Fruit fly (Drosophila melanogaster) whole organism, embryonic: Measurements from ENCODE around the gene CG9338.
A peak's percentile ranks its signal among the peaks of the same experiment; 100 is the strongest.

ENCODE experiments used
- Adf1 ChIP-seq: fragments of 200-800 bp; sonication (Bioruptor generic); IDR thresholded peaks from 2 replicates; pipeline ENCODE4 v1.3.6; 2022; ENCODE audit warnings: missing biosample characterization, missing genetic modification characterization
- Atf6 ChIP-seq: fragments of 200-800 bp; sonication (Bioruptor generic); IDR thresholded peaks from 2 replicates; pipeline ENCODE4 v1.3.6; 2022; ENCODE audit warnings: missing biosample characterization, missing genetic modification characterization
- B-H1 ChIP-seq: fragments of 200-800 bp; sonication (Bioruptor generic); IDR thresholded peaks from 3 replicates; pipeline ENCODE4 v1.3.6; 2022; ENCODE audit warnings: missing biosample characterization, missing genetic modification characterization
- CG10274 ChIP-seq: fragments of 200-800 bp; sonication (Bioruptor generic); optimal IDR thresholded peaks from 3 replicates; lab custom pipeline; 2017; ENCODE audit warnings: missing biosample characterization, mild to moderate bottlenecking, missing genetic modification characterization
- CG13296 ChIP-seq: fragments of 200-800 bp; sonication (Bioruptor generic); optimal IDR thresholded peaks from 3 replicates; lab custom pipeline; 2018; ENCODE audit warnings: missing biosample characterization, mild to moderate bottlenecking, missing genetic modification characterization
- CG13424 ChIP-seq: fragments of 200-800 bp; sonication (Bioruptor generic); optimal IDR thresholded peaks from 2 replicates; lab custom pipeline; 2019; ENCODE audit warnings: missing biosample characterization, mild to moderate bottlenecking, missing genetic modification characterization, moderate library complexity
- CG13894 ChIP-seq: fragments of 200-800 bp; sonication (Bioruptor generic); optimal IDR thresholded peaks from 3 replicates; lab custom pipeline; 2018; ENCODE audit warnings: missing biosample characterization, mild to moderate bottlenecking, missing genetic modification characterization, moderate library complexity
- CG14860 ChIP-seq: fragments of 200-800 bp; sonication (Bioruptor generic); IDR thresholded peaks from 3 replicates; pipeline ENCODE4 v1.3.6; 2022; ENCODE audit warnings: missing biosample characterization, missing genetic modification characterization; ENCODE audit not compliant: partially characterized antibody
- CG17359 ChIP-seq: fragments of 200-800 bp; sonication (Bioruptor generic); optimal IDR thresholded peaks from 3 replicates; lab custom pipeline; 2018; ENCODE audit warnings: missing biosample characterization, mild to moderate bottlenecking, missing genetic modification characterization, moderate library complexity
- CG3281 ChIP-seq: fragments of 200-800 bp; sonication (Bioruptor generic); optimal IDR thresholded peaks from 3 replicates; lab custom pipeline; 2017; ENCODE audit warnings: missing biosample characterization, mild to moderate bottlenecking, missing genetic modification characterization
- CG4707 ChIP-seq: fragments of 200-800 bp; sonication (Bioruptor generic); optimal IDR thresholded peaks from 2 replicates; lab custom pipeline; 2018; ENCODE audit warnings: missing biosample characterization, mild to moderate bottlenecking, missing genetic modification characterization, moderate library complexity
- CG5180 ChIP-seq: fragments of 200-800 bp; sonication (Bioruptor generic); optimal IDR thresholded peaks from 3 replicates; lab custom pipeline; 2017; ENCODE audit warnings: missing biosample characterization, missing genetic modification characterization, mild to moderate bottlenecking, moderate library complexity, missing genetic modification reagents
- CG7963 ChIP-seq: fragments of 200-800 bp; sonication (Bioruptor generic); IDR thresholded peaks from 3 replicates; pipeline ENCODE4 v1.3.6; 2022; ENCODE audit warnings: missing biosample characterization, missing genetic modification characterization; ENCODE audit not compliant: partially characterized antibody
- CG9609 ChIP-seq: fragments of 200-800 bp; sonication (Bioruptor generic); optimal IDR thresholded peaks from 3 replicates; lab custom pipeline; 2016; ENCODE audit warnings: missing biosample characterization, missing genetic modification characterization
- CTCF ChIP-seq: fragments of 200-800 bp; sonication (Bioruptor generic); optimal IDR thresholded peaks from 2 replicates; lab custom pipeline; 2017; ENCODE audit warnings: missing biosample characterization, mild to moderate bottlenecking, missing genetic modification characterization, moderate library complexity
- Dip3 ChIP-seq: fragments of 200-800 bp; sonication (Bioruptor generic); optimal IDR thresholded peaks from 3 replicates; lab custom pipeline; 2016; ENCODE audit warnings: missing biosample characterization, missing genetic modification characterization
- Eip74EF ChIP-seq, 2 experiments: fragments of 200-800 bp in 1 of 2; fragments of >200 bp in 1 of 2; sonication (Bioruptor generic) in 1 of 2; optimal IDR thresholded peaks; 2 replicates each; lab custom pipeline; 2017 to 2019; ENCODE audit warnings: missing biosample characterization in 2 of 2, missing genetic modification characterization in 2 of 2, mild to moderate bottlenecking in 1 of 2, moderate library complexity in 1 of 2
- H2.0 ChIP-seq: fragments of 200-800 bp; sonication (Bioruptor generic); IDR thresholded peaks from 2 replicates; pipeline ENCODE4 v1.3.6; 2022; ENCODE audit warnings: missing biosample characterization, missing genetic modification characterization
- HLH4C ChIP-seq: fragments of 200-800 bp; sonication (Bioruptor generic); IDR thresholded peaks from 3 replicates; pipeline ENCODE4 v1.3.6; 2022; ENCODE audit warnings: missing biosample characterization, missing genetic modification characterization; ENCODE audit not compliant: partially characterized antibody
- Meics ChIP-seq: fragments of 200-800 bp; sonication (Bioruptor generic); optimal IDR thresholded peaks from 2 replicates; lab custom pipeline; 2017; ENCODE audit warnings: missing biosample characterization, mild to moderate bottlenecking, missing genetic modification characterization
- Side ChIP-seq: fragments of 200-800 bp; sonication (Bioruptor generic); optimal IDR thresholded peaks from 2 replicates; lab custom pipeline; 2016; ENCODE audit warnings: missing biosample characterization, missing genetic modification characterization
- TFAM ChIP-seq: fragments of 200-800 bp; sonication (Bioruptor generic); optimal IDR thresholded peaks from 2 replicates; lab custom pipeline; 2017; ENCODE audit warnings: missing biosample characterization, missing genetic modification characterization, inconsistent platforms
- amos ChIP-seq: fragments of 200-800 bp; sonication (Bioruptor generic); IDR thresholded peaks from 2 replicates; pipeline ENCODE4 v1.3.6; 2022; ENCODE audit warnings: missing biosample characterization, missing genetic modification characterization; ENCODE audit not compliant: partially characterized antibody
- ash1 ChIP-seq: fragments of 200-800 bp; sonication (Bioruptor generic); optimal IDR thresholded peaks from 2 replicates; lab custom pipeline; 2018; ENCODE audit warnings: missing biosample characterization, mild to moderate bottlenecking, missing genetic modification characterization
- chinmo ChIP-seq: fragments of 200-800 bp; sonication (Bioruptor generic); IDR thresholded peaks from 4 replicates; pipeline ENCODE4 v1.3.6; 2022; ENCODE audit warnings: missing biosample characterization, missing genetic modification characterization; ENCODE audit not compliant: partially characterized antibody
- esg ChIP-seq: fragments of 200-800 bp; sonication (Bioruptor generic); conservative IDR thresholded peaks from 2 replicates; pipeline ENCODE4 v1.3.6; 2022; ENCODE audit warnings: missing biosample characterization, missing genetic modification characterization
- eve ChIP-seq, 2 experiments: fragments of >200 bp; optimal IDR thresholded peaks; 2 replicates each; lab custom pipeline; 2017; ENCODE audit warnings: missing biosample characterization in 2 of 2, missing genetic modification characterization in 2 of 2
- ham ChIP-seq: fragments of 200-800 bp; sonication (Bioruptor generic); IDR thresholded peaks from 2 replicates; pipeline ENCODE4 v1.3.6; 2022; ENCODE audit warnings: missing biosample characterization, missing genetic modification characterization
- hkb ChIP-seq, 2 experiments: fragments of 200-800 bp in 1 of 2; fragments of >200 bp in 1 of 2; sonication (Bioruptor generic) in 1 of 2; IDR thresholded peaks in 1 of 2; optimal IDR thresholded peaks in 1 of 2; 2 replicates each; pipeline versions ENCODE4 v1.3.6 to Lab custom; 2017 to 2022; ENCODE audit warnings: missing biosample characterization in 1 of 2, missing genetic modification characterization in 1 of 2
- kni ChIP-seq: fragments of 200-800 bp; sonication (Bioruptor generic); optimal IDR thresholded peaks from 3 replicates; lab custom pipeline; 2017; ENCODE audit warnings: mild to moderate bottlenecking, missing biosample characterization, missing genetic modification reagents, missing genetic modification characterization
- oc ChIP-seq: fragments of 200-800 bp; sonication (Bioruptor generic); optimal IDR thresholded peaks from 2 replicates; lab custom pipeline; 2018; ENCODE audit warnings: missing biosample characterization, mild to moderate bottlenecking, missing genetic modification characterization, moderate library complexity
- otp ChIP-seq: fragments of 200-800 bp; sonication (Bioruptor generic); IDR thresholded peaks from 3 replicates; pipeline ENCODE4, ENCODE4 v1.3.6; 2022; ENCODE audit warnings: missing biosample characterization, missing genetic modification characterization
- pan ChIP-seq, 4 experiments: fragments of >200 bp in 3 of 4; fragments of 200-800 bp in 1 of 4; sonication (Bioruptor generic) in 1 of 4; optimal IDR thresholded peaks in 3 of 4; IDR thresholded peaks in 1 of 4; 2 replicates each; pipeline versions ENCODE4 v1.3.6 to Lab custom; 2017 to 2022; ENCODE audit warnings: missing biosample characterization in 2 of 4, missing genetic modification characterization in 2 of 4, mixed read lengths in 1 of 4
- ranshi ChIP-seq: fragments of 200-800 bp; sonication (Bioruptor generic); IDR thresholded peaks from 2 replicates; pipeline ENCODE4 v1.3.6; 2022; ENCODE audit warnings: missing biosample characterization, missing genetic modification characterization
- rib ChIP-seq: fragments of 200-800 bp; sonication (Bioruptor generic); IDR thresholded peaks from 2 replicates; pipeline ENCODE4 v1.3.6; 2022; ENCODE audit warnings: missing biosample characterization, missing genetic modification characterization
- run ChIP-seq: fragments of 200-800 bp; sonication (Bioruptor generic); optimal IDR thresholded peaks from 3 replicates; lab custom pipeline; 2018; ENCODE audit warnings: missing biosample characterization, mild to moderate bottlenecking, missing genetic modification characterization
- slbo ChIP-seq: fragments of 200-800 bp; sonication (Bioruptor generic); IDR thresholded peaks from 2 replicates; pipeline ENCODE4 v1.3.6; 2022; ENCODE audit warnings: missing biosample characterization, missing genetic modification characterization
- sob ChIP-seq: fragments of 200-800 bp; sonication (Bioruptor generic); IDR thresholded peaks from 2 replicates; pipeline ENCODE4 v1.3.6; 2022; ENCODE audit warnings: missing biosample characterization, missing genetic modification characterization
- tgo ChIP-seq: fragments of 200-800 bp; sonication (Bioruptor generic); IDR thresholded peaks from 3 replicates; pipeline ENCODE4 v1.3.6; 2022; ENCODE audit warnings: missing biosample characterization, missing genetic modification characterization
- tna ChIP-seq: fragments of 200-800 bp; sonication (Bioruptor generic); IDR thresholded peaks from 2 replicates; pipeline ENCODE4 v1.3.6; 2022; ENCODE audit warnings: missing biosample characterization, missing genetic modification characterization; ENCODE audit not compliant: partially characterized antibody
- zen ChIP-seq: fragments of 200-800 bp; sonication (Bioruptor generic); optimal IDR thresholded peaks from 3 replicates; lab custom pipeline; 2018; ENCODE audit warnings: missing biosample characterization, mild to moderate bottlenecking, missing genetic modification characterization, moderate library complexity

CG9338 gene

DNA sequence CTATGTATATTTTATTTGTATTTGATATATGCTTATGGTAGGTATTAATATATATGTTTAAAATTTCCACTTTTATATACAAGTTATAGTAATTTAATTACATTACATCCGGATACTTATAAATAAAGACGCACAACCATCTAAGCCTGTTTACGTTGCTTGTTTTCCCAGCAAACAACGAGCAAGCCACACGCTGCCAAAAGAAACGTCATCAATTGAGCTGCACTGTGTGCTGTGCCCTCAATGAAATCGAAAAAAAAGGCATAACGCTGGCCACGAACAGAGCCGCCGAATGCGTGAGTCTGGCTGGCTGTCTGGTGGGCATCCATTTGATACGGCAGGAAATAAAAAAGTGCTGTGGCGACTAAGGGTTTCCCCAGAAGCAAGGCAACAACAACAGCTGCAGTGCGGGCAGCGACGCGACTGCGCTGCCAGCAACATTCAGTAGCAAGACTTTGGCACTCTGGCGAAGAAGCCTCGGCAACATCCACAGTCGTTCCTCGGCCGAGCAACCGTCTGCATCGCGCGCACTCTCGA lies 12.9 kb upstream of the CG9338 start, which contains the start of gene twit (continued):
- no peak for TF ChIP-seq Dip3 (GFP tag; lab: Kevin White, UChicago)

DNA sequence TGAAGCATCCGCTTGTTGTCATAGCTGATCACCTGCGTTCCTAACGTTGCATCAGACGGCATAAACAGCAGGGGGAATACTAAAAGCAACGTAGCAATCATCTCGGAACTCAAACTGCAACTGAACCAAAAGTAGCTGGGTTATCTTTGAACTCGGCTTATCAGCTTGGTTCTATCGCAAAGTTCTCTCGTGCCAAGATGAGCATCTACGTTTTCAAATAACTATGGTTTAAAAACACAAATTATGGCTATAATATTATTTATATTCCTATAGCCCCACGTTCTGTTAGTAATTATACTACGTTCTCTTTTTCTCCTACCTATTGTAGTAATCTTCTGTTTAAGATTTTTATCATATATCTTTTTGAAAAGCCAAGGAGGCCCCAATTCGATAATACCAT lies 7.2 kb upstream of the CG9338 start, which contains the start of gene CG14400:
CG14400 (minus strand) TSS at position 101 of the 400 bp plus-strand sequence.
- TF ChIP-seq ash1 (no peak), tgo (GFP tag; lab: Robert Waterston, UW) (no peak), TFAM (GFP tag; lab: Kevin White, UChicago) (no peak), CG5180 (GFP tag; lab: Kevin White, UChicago) (no peak)

DNA sequence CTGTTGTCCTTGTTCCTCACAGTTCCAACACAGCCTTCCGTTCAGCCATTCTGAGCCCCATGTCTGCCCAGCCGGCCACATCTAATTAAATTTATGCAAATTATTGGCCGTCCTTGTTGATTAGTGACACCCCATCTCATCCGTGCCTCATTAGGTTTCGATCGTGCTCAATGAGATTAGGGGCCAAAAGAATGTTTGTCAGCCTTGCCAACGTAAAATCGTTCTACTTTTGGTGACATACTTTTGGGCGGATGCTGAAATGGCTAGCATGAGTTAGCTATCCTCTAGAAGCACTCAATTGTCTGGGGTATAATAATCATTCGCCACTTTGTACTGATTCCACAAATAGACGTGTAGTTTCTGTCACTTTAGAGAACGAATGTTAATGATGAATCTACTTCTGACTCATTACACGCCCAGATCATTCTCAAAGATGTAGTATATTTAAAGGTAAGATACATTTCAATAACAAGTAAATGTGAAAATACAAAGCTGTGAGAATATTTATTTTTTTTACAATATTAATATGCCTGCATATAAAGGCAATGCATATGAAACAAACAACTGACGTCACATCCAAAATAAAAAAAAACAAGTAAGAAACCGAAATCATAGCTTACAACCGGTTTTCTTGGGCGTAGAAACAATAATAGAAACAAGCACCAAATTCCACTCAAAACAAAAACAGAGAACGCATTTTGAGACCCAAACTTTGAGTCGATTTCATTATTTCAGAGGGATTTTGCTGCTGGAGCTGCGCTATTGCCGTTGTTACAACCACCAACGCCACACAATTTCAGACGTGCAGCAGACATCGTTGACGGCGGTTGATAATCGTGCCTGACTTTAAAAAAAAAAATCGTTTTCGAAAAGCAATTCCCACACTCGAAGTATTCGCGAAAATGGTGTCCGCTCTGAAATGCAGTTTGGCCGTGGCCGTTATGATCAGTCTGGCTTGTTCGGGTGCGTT lies 6.4 kb upstream of the CG9338 start, which contains the start of gene bero:
bero (plus strand) TSS at position 325 of the 970 bp plus-strand sequence.
- peak; percentile 5 for TF ChIP-seq CG4707 (GFP tag; lab: Kevin White, UChicago)
- peak; percentile 17 for TF ChIP-seq Meics (GFP tag; lab: Kevin White, UChicago)
- no peak for TF ChIP-seq CG9609 (GFP tag; lab: Kevin White, UChicago)
- no peak for TF ChIP-seq CG3281 (GFP tag; lab: Kevin White, UChicago)
- TF ChIP-seq Atf6 (GFP tag; lab: Robert Waterston, UW): 0 out of 2 replicates have a peak, but pooled peaks have one; percentile 38
- peak; percentile 58; the same call in 1 of the 2 replicates for TF ChIP-seq rib (GFP tag; lab: Robert Waterston, UW)
- TF ChIP-seq CG14860 (GFP tag; lab: Robert Waterston, UW): no peak
- no peak for TF ChIP-seq CG10274
- 0 out of 2 replicates have a peak, but pooled peaks have one; percentile 7 for TF ChIP-seq H2.0 (GFP tag; lab: Robert Waterston, UW)
- TF ChIP-seq amos: peak; percentile 41; the same call in 1 of the 2 replicates
- TF ChIP-seq chinmo: peak; percentile 76; the same call in 2 of the 4 replicates
- peak; percentile 49 for TF ChIP-seq kni (GFP tag; lab: Kevin White, UChicago)
- TF ChIP-seq eve (GFP tag; optimal IDR thresholded peaks at IDR 0.05; lab: Kevin White, UChicago): peak in 1 of 2 experiments; percentile 76
- TF ChIP-seq slbo (GFP tag; lab: Robert Waterston, UW): peak; percentile 36; the same call in 1 of the 2 replicates
- TF ChIP-seq Side (GFP tag; lab: Kevin White, UChicago): peak; percentile 22
- no peak for TF ChIP-seq esg (GFP tag; lab: Robert Waterston, UW)
- no peak for TF ChIP-seq pan (optimal IDR thresholded peaks at IDR 0.05; lab: Kevin White, UChicago)
- peak in 1 of 2 experiments; percentile 19 for TF ChIP-seq pan (GFP tag; optimal IDR thresholded peaks at IDR 0.05 in 1 of 2, IDR thresholded peaks at IDR 0.05 in 1 of 2)
- peak; percentile 13 for TF ChIP-seq CTCF
- peak; percentile 33 for TF ChIP-seq CG13894 (tag; lab: Kevin White, UChicago)
- no peak for TF ChIP-seq ranshi (GFP tag; lab: Robert Waterston, UW)
- no peak for TF ChIP-seq run (tag; lab: Kevin White, UChicago)
- no peak for TF ChIP-seq B-H1 (GFP tag; lab: Robert Waterston, UW)
- no peak for TF ChIP-seq hkb (optimal IDR thresholded peaks at IDR 0.05; lab: Kevin White, UChicago)
- TF ChIP-seq hkb (GFP tag; IDR thresholded peaks at IDR 0.05; lab: Robert Waterston, UW): 0 out of 2 replicates have a peak, but pooled peaks have one; percentile 15
- TF ChIP-seq HLH4C: 0 out of 3 replicates have a peak, but pooled peaks have one; percentile 18
- TF ChIP-seq tna (GFP tag; lab: Robert Waterston, UW): peak; percentile 41; the same call in 1 of the 2 replicates
- no peak for TF ChIP-seq oc (tag; lab: Kevin White, UChicago)
- TF ChIP-seq CG13424 (tag; lab: Kevin White, UChicago): no peak
- peak in 1 of 2 experiments; percentile 31 for TF ChIP-seq Eip74EF (GFP tag; optimal IDR thresholded peaks at IDR 0.05; lab: Kevin White, UChicago)
- no peak for TF ChIP-seq CG17359 (tag; lab: Kevin White, UChicago)
- 0 out of 2 replicates have a peak, but pooled peaks have one; percentile 14 for TF ChIP-seq Adf1 (GFP tag; lab: Robert Waterston, UW)
- TF ChIP-seq otp (GFP tag; lab: Robert Waterston, UW): peak; percentile 24; the same call in 1 of the 3 replicates
- TF ChIP-seq zen (tag; lab: Kevin White, UChicago): peak; percentile 44
- TF ChIP-seq ham (GFP tag; lab: Robert Waterston, UW): no peak
- peak; percentile 17; the same call in 1 of the 2 replicates for TF ChIP-seq sob (GFP tag; lab: Robert Waterston, UW)
- TF ChIP-seq CG13296: no peak
- TF ChIP-seq CG7963 (GFP tag; lab: Robert Waterston, UW): 0 out of 3 replicates have a peak, but pooled peaks have one; percentile 46
